Fruit fly (Drosophila melanogaster): Measurements from ENCODE around the gene CG7432.

Gene CG7432

dm6 chr3R:19624482-19624881, 40.3 kb upstream of the CG7432 start:
- peak; percentile 19 for TF ChIP-seq Dif (GFP tag; optimal IDR thresholded peaks at IDR 0.05; ENCODE audit: partially characterized antibody)
- no peak for TF ChIP-seq Mio (GFP tag; optimal IDR thresholded peaks at IDR 0.05)

- TF ChIP-seq h (GFP tag; optimal IDR thresholded peaks at IDR 0.05): no peak
- TF ChIP-seq sv (GFP tag; optimal IDR thresholded peaks at IDR 0.05): no peak
- no peak for TF ChIP-seq lola (GFP tag; optimal IDR thresholded peaks at IDR 0.05)
- no peak for TF ChIP-seq br (GFP tag; optimal IDR thresholded peaks at IDR 0.05)
- no peak for TF ChIP-seq ey (GFP tag; optimal IDR thresholded peaks at IDR 0.05)
- TF ChIP-seq Hr83 (GFP tag; optimal IDR thresholded peaks at IDR 0.05; ENCODE audit: poor library complexity, severe bottlenecking): no peak
- no peak for TF ChIP-seq dl (GFP tag; optimal IDR thresholded peaks at IDR 0.05; ENCODE audit: insufficient read depth in 1 of 2, partially characterized antibody in 2 of 2)
- no peak for TF ChIP-seq Jra (GFP tag; optimal IDR thresholded peaks at IDR 0.05)
- no peak for TF ChIP-seq Sp1 (GFP tag; optimal IDR thresholded peaks at IDR 0.05)
- no peak for TF ChIP-seq CG9705 (GFP tag; optimal IDR thresholded peaks at IDR 0.05)
- TF ChIP-seq Dif (GFP tag; optimal IDR thresholded peaks at IDR 0.05; ENCODE audit: partially characterized antibody): no peak
- no peak for TF ChIP-seq Mio (GFP tag; optimal IDR thresholded peaks at IDR 0.05)
- TF ChIP-seq HLH106 (tag; optimal IDR thresholded peaks at IDR 0.05): no peak
- TF ChIP-seq Rel (GFP tag; optimal IDR thresholded peaks at IDR 0.05): no peak
- no peak for TF ChIP-seq Rel (tag; optimal IDR thresholded peaks at IDR 0.05)
- TF ChIP-seq CG32264 (GFP tag; optimal IDR thresholded peaks at IDR 0.05): no peak
- TF ChIP-seq woc (GFP tag; optimal IDR thresholded peaks at IDR 0.05): no peak
- no peak for TF ChIP-seq GATAd (GFP tag; optimal IDR thresholded peaks at IDR 0.05)
- TF ChIP-seq usp (GFP tag; optimal IDR thresholded peaks at IDR 0.05): no peak
Observed at dm6 chr3R:19625300-19626230, 39.2 kb upstream of the CG7432 start.

dm6 chr3R:19627792-19628522, 36.9 kb upstream of the CG7432 start:
- TF ChIP-seq pan (optimal IDR thresholded peaks at IDR 0.05): peak; percentile 26
- TF ChIP-seq dsf (GFP tag; optimal IDR thresholded peaks at IDR 0.05; ENCODE audit: borderline replicate concordance): no peak

- TF ChIP-seq Dif (GFP tag; optimal IDR thresholded peaks at IDR 0.05; ENCODE audit: partially characterized antibody) (peak; percentile 63), Hr83 (GFP tag; optimal IDR thresholded peaks at IDR 0.05; ENCODE audit: poor library complexity, severe bottlenecking) (no peak), dl (GFP tag; optimal IDR thresholded peaks at IDR 0.05; ENCODE audit: insufficient read depth in 1 of 2, partially characterized antibody in 2 of 2) (peak; percentile 11 to 26), h (GFP tag; optimal IDR thresholded peaks at IDR 0.05) (peak; percentile 34), Vsx2 (GFP tag; optimal IDR thresholded peaks at IDR 0.05; ENCODE audit: partially characterized antibody) (peak; percentile 44)
Observed at dm6 chr3R:19632685-19633116, 32.1 kb upstream of the CG7432 start, which contains the start of gene CG6231. TSS of gene CG6231 (minus strand) at chr3R:19632718.

- TF ChIP-seq CG9705 (GFP tag; optimal IDR thresholded peaks at IDR 0.05) (no peak), GATAd (GFP tag; optimal IDR thresholded peaks at IDR 0.05) (no peak), Mio (GFP tag; optimal IDR thresholded peaks at IDR 0.05) (no peak)
Observed at dm6 chr3R:19634649-19635048, 30.2 kb upstream of the CG7432 start, which contains the start of gene CG34138. TSS of gene CG34138 (plus strand) at chr3R:19634949.

dm6 chr3R:19638004-19638403, 26.8 kb upstream of the CG7432 start:
- no peak for TF ChIP-seq Jra (GFP tag; optimal IDR thresholded peaks at IDR 0.05)
- no peak for TF ChIP-seq dl (GFP tag; optimal IDR thresholded peaks at IDR 0.05; ENCODE audit: insufficient read depth in 1 of 2, partially characterized antibody in 2 of 2)
- no peak for TF ChIP-seq foxo (GFP tag; optimal IDR thresholded peaks at IDR 0.05)
- TF ChIP-seq h (GFP tag; optimal IDR thresholded peaks at IDR 0.05): no peak
- TF ChIP-seq CrebA (GFP tag; optimal IDR thresholded peaks at IDR 0.05; ENCODE audit: borderline replicate concordance): no peak
- no peak for TF ChIP-seq Dif (GFP tag; optimal IDR thresholded peaks at IDR 0.05; ENCODE audit: partially characterized antibody)
- no peak for TF ChIP-seq Hr83 (GFP tag; optimal IDR thresholded peaks at IDR 0.05; ENCODE audit: poor library complexity, severe bottlenecking)
